Worm (Caenorhabditis elegans) whole organism, early embryonic: ENCODE data around the gene Y49G5A.1.

Source experiments
- ets-7 ChIP-seq: sonication (generic microtip); optimal IDR thresholded peaks from 2 replicates; lab custom pipeline; 2016; ENCODE audit warnings: missing genotype, missing genetic modification characterization, missing compliant biosample characterization
- flt-1 ChIP-seq: fragments of 200-800 bp; sonication (Bioruptor generic); IDR thresholded peaks from 2 replicates; pipeline ENCODE4 v1.3.6; 2022; ENCODE audit warnings: missing genetic modification characterization, missing compliant biosample characterization
- hnd-1 ChIP-seq: sonication (generic microtip); optimal IDR thresholded peaks from 2 replicates; lab custom pipeline; 2016; ENCODE audit warnings: missing genetic modification characterization, missing compliant biosample characterization
- sea-1 ChIP-seq: fragments of 200-800 bp; sonication (Bioruptor generic); conservative IDR thresholded peaks from 2 replicates; pipeline ENCODE4 v1.3.6; 2022; ENCODE audit warnings: missing genetic modification characterization, missing compliant biosample characterization

DNA sequence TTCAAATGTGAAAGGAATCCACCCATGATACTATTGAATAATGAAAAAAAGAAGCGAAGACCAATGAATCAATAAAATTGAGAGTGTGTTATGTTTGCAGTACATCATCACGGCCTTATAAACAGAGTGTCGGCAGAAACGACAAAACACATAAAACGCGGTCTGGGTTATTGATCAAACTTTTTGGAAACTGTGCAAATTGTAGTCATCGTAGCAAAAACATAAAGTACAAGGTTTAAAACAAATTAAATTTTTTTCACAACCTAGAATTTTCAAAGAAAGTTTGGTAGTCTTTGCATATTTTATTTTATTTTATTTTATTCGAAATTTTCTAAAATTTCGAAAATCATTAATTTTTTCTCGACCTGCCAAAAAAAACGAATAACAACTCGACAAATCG is 44.1 kb downstream of the Y49G5A.1 start, which contains the start of gene cest-35.1:
- TF ChIP-seq ets-7 (tag; lab: Kevin White, UChicago) (no peak), hnd-1 (tag; lab: Kevin White, UChicago) (no peak), flt-1 (GFP tag; lab: Robert Waterston, UW) (no peak), sea-1 (GFP tag; lab: Robert Waterston, UW) (no peak)
